Worm (Caenorhabditis elegans) whole organism, L4 larva: ENCODE data around the gene srr-4.
A peak's percentile ranks its signal among the peaks of the same experiment; 100 is the strongest.

Source experiments
- Y48G9A.11 ChIP-seq: fragments of 200-800 bp; sonication (Bioruptor generic); IDR thresholded peaks from 2 replicates; pipeline ENCODE4 v1.3.6; 2022; ENCODE audit warnings: missing genetic modification reagents, missing genetic modification characterization, missing compliant biosample characterization
- ama-1 ChIP-seq: fragments of 150-350 bp; optimal IDR thresholded peaks from 2 replicates; lab custom pipeline; 2014; ENCODE audit warnings: inconsistent platforms, mixed read lengths
- lsy-2 ChIP-seq, 2 experiments: fragments of 150-350 bp in 1 of 2; sonication (generic microtip) in 1 of 2; optimal IDR thresholded peaks; 2 replicates each; lab custom pipeline; 2014 to 2017; ENCODE audit warnings: missing biosample characterization in 2 of 2, missing genetic modification characterization in 2 of 2
- nhr-11 ChIP-seq: fragments of 150-350 bp; optimal IDR thresholded peaks from 2 replicates; lab custom pipeline; 2014; ENCODE audit warnings: missing biosample characterization, missing genetic modification characterization
- nhr-77 ChIP-seq: fragments of 150-350 bp; optimal IDR thresholded peaks from 2 replicates; lab custom pipeline; 2014; ENCODE audit warnings: missing biosample characterization, missing genetic modification characterization

DNA sequence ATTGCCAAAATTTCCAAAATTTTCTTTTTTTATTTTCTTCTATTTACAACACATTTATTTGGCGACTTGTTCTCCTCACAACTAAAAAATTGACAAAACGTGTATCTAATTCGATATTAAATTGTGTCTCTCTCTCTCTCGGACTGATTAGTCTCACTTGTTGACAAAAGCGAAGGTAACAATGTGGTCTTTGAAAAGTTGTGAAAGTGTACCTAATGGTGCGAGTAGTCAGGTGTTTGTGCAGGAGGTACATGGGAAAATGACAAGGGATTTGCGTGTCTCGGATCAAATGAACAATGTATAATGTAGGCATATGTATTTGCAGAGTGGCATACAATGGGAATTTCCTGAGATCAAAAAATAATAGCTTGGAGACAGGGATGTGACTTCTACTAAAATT lies 49.5 kb upstream of the srr-4 start:
- no peak for TF ChIP-seq lsy-2 (tag; optimal IDR thresholded peaks at IDR 0.05; lab: Kevin White, UChicago)
- no peak for TF ChIP-seq Y48G9A.11 (GFP tag; lab: Robert Waterston, UW)
- TF ChIP-seq nhr-77 (tag; lab: Kevin White, UChicago), result no peak
- TF ChIP-seq nhr-11 (tag; lab: Kevin White, UChicago), result peak; percentile 11
- no peak for TF ChIP-seq ama-1 (lab: Kevin White, UChicago)
